Worm (Caenorhabditis elegans): Measurements from ENCODE around the gene ncx-2.

ncx-2 gene

ce11 chrV:5329677-5330266 is 26.3 kb downstream of the ncx-2 start (continued):
- TF ChIP-seq ctbp-1 (GFP tag; IDR thresholded peaks at IDR 0.05) (no peak), lin-38 (GFP tag; IDR thresholded peaks at IDR 0.05) (no peak), nhr-111 (GFP tag; optimal IDR thresholded peaks at IDR 0.05) (no peak), fos-1 (tag; optimal IDR thresholded peaks at IDR 0.05) (no peak), snpc-4 (tag; optimal IDR thresholded peaks at IDR 0.05) (no peak), hmg-1.1 (GFP tag; IDR thresholded peaks at IDR 0.05) (peak; percentile 44; the same call in 1 of the 2 replicates), attf-4 (tag; optimal IDR thresholded peaks at IDR 0.05) (no peak), aly-2 (tag; optimal IDR thresholded peaks at IDR 0.05) (no peak), gei-8 (GFP tag; optimal IDR thresholded peaks at IDR 0.05) (peak; percentile 28), mxl-3 (GFP tag; optimal IDR thresholded peaks at IDR 0.05) (peak; percentile 4), ZK546.5 (tag; optimal IDR thresholded peaks at IDR 0.05) (no peak), daf-8 (GFP tag; IDR thresholded peaks at IDR 0.05) (no peak), nhr-41 (GFP tag; IDR thresholded peaks at IDR 0.05) (no peak), ces-1 (GFP tag; optimal IDR thresholded peaks at IDR 0.05) (no peak), arid-1 (GFP tag; conservative IDR thresholded peaks at IDR 0.05) (no peak), lin-13 (GFP tag; optimal IDR thresholded peaks at IDR 0.05) (peak; percentile 28), F44E2.7 (GFP tag; IDR thresholded peaks at IDR 0.05) (no peak), ceh-28 (tag; optimal IDR thresholded peaks at IDR 0.05) (no peak), ceh-62 (tag; optimal IDR thresholded peaks at IDR 0.05) (no peak), lin-15B (tag; optimal IDR thresholded peaks at IDR 0.05) (no peak), lir-3 (tag; optimal IDR thresholded peaks at IDR 0.05) (no peak), R02D3.7 (tag; optimal IDR thresholded peaks at IDR 0.05) (no peak), ZK337.2 (GFP tag; IDR thresholded peaks at IDR 0.05) (no peak), mxl-2 (GFP tag; conservative IDR thresholded peaks at IDR 0.05) (no peak), dve-1 (tag; optimal IDR thresholded peaks at IDR 0.05; ENCODE audit: insufficient read depth) (peak; percentile 55), unc-39 (tag; optimal IDR thresholded peaks at IDR 0.05) (no peak), jun-1 (tag; optimal IDR thresholded peaks at IDR 0.05) (no peak), skn-1 (tag; optimal IDR thresholded peaks at IDR 0.05) (no peak), zag-1 (tag; optimal IDR thresholded peaks at IDR 0.05) (no peak), vab-7 (GFP tag; IDR thresholded peaks at IDR 0.05) (0 out of 2 replicates have a peak, but pooled peaks have one; percentile 37), daf-19 (GFP tag; conservative IDR thresholded peaks at IDR 0.05) (no peak), F49E8.2 (tag; optimal IDR thresholded peaks at IDR 0.05; ENCODE audit: borderline replicate concordance) (no peak), pqm-1 (tag; optimal IDR thresholded peaks at IDR 0.05) (peak; percentile 17), ama-1 (optimal IDR thresholded peaks at IDR 0.05) (no peak), lim-7 (GFP tag; IDR thresholded peaks at IDR 0.05) (peak; percentile 59; the same call in 1 of the 2 replicates), zip-2 (tag; optimal IDR thresholded peaks at IDR 0.05) (no peak), F37D6.2 (tag; optimal IDR thresholded peaks at IDR 0.05) (no peak), F10B5.3 (tag; optimal IDR thresholded peaks at IDR 0.05) (no peak), lin-1 (GFP tag; IDR thresholded peaks at IDR 0.05) (no peak), nhr-6 (tag; optimal IDR thresholded peaks at IDR 0.05) (no peak), nhr-10 (tag; optimal IDR thresholded peaks at IDR 0.05) (no peak), hif-1 (tag; optimal IDR thresholded peaks at IDR 0.05) (no peak), nhr-237 (tag; optimal IDR thresholded peaks at IDR 0.05) (no peak), egl-27 (tag; optimal IDR thresholded peaks at IDR 0.05) (no peak), madf-9 (GFP tag; conservative IDR thresholded peaks at IDR 0.05) (no peak), ceh-44 (GFP tag; IDR thresholded peaks at IDR 0.05) (no peak), tag-97 (GFP tag; IDR thresholded peaks at IDR 0.05) (no peak), egl-43 (GFP tag; IDR thresholded peaks at IDR 0.05) (peak; percentile 58; the same call in 1 of the 2 replicates), lin-29 (GFP tag; IDR thresholded peaks at IDR 0.05) (no peak), dmd-9 (GFP tag; IDR thresholded peaks at IDR 0.05) (0 out of 2 replicates have a peak, but pooled peaks have one; percentile 29), set-16 (GFP tag; IDR thresholded peaks at IDR 0.05) (no peak), unc-130 (GFP tag; optimal IDR thresholded peaks at IDR 0.05) (no peak)
